Fruit fly (Drosophila melanogaster): Measurements from ENCODE around the gene Nrg.

DNA sequence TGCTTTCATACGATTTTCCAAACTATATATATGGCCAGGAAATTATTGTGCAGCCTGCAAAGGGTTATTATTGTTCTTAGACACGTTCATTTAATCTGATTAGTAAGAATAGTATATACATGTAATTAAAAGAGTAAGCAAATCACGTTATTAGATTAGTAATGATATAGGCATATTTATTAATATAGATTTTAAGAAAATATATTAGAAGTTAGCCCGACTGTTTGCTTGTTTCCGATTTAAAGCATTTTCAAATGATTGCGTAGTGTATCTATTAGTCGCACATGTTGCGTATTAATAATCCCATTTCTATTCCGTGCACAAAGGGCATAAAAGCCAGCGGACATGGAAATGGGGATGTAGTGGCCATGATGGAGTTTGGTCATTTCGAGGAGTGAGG, 61.9 kb downstream of the Nrg start:
- TF ChIP-seq cic (GFP tag; optimal IDR thresholded peaks at IDR 0.05) (no peak), CG7045 (GFP tag; optimal IDR thresholded peaks at IDR 0.05) (no peak), pad (GFP tag; optimal IDR thresholded peaks at IDR 0.05) (no peak), kay (GFP tag; ENCODE audit: borderline replicate concordance) (no peak), CG1620 (GFP tag; optimal IDR thresholded peaks at IDR 0.05) (no peak), ovo (GFP tag; optimal IDR thresholded peaks at IDR 0.05) (no peak), tj (GFP tag; optimal IDR thresholded peaks at IDR 0.05) (no peak), CG12768 (GFP tag; optimal IDR thresholded peaks at IDR 0.05) (no peak), Mnt (GFP tag; optimal IDR thresholded peaks at IDR 0.05) (no peak), CG14711 (tag; optimal IDR thresholded peaks at IDR 0.05) (no peak), cnc (optimal IDR thresholded peaks at IDR 0.05) (no peak), Crg-1 (GFP tag; optimal IDR thresholded peaks at IDR 0.05) (no peak), CG11617 (GFP tag; optimal IDR thresholded peaks at IDR 0.05) (no peak), CG5204 (GFP tag; optimal IDR thresholded peaks at IDR 0.05) (no peak)
